Worm (Caenorhabditis elegans) whole organism, midembryonic: ENCODE data around the gene Y62E10A.20.

Source experiments
- T22C8.4 ChIP-seq: fragments of 200-800 bp; sonication (Bioruptor generic); IDR thresholded peaks from 2 replicates; pipeline ENCODE4 v1.3.6; 2022; ENCODE audit warnings: missing genetic modification characterization, missing compliant biosample characterization
- cog-1 ChIP-seq: sonication (generic microtip); optimal IDR thresholded peaks from 2 replicates; lab custom pipeline; 2016; ENCODE audit warnings: missing genetic modification characterization, missing compliant biosample characterization
- flt-1 ChIP-seq: fragments of 200-800 bp; sonication (Bioruptor generic); IDR thresholded peaks from 2 replicates; pipeline ENCODE4 v1.3.6; 2022; ENCODE audit warnings: missing genetic modification characterization, missing compliant biosample characterization
- klf-2 ChIP-seq: fragments of 200-800 bp; sonication (Bioruptor generic); conservative IDR thresholded peaks from 2 replicates; pipeline ENCODE4 v1.3.6; 2022; ENCODE audit warnings: missing genetic modification reagents, missing genetic modification characterization, missing compliant biosample characterization
- med-1 ChIP-seq: sonication (generic microtip); optimal IDR thresholded peaks from 2 replicates; lab custom pipeline; 2017; ENCODE audit warnings: missing genetic modification characterization, mild to moderate bottlenecking, missing compliant biosample characterization, antibody characterized with exemption, missing genetic modification reagents; ENCODE audit not compliant: insufficient read depth
- ref-1 ChIP-seq: fragments of 200-800 bp; sonication (Bioruptor generic); conservative IDR thresholded peaks from 2 replicates; pipeline ENCODE4 v1.3.6; 2022; ENCODE audit warnings: missing genetic modification reagents, missing genetic modification characterization, missing compliant biosample characterization
- tab-1 ChIP-seq: fragments of 200-800 bp; sonication (Bioruptor generic); IDR thresholded peaks from 2 replicates; pipeline ENCODE4 v1.3.6; 2022; ENCODE audit warnings: missing genetic modification characterization, missing compliant biosample characterization
- ztf-23 ChIP-seq: fragments of 200-800 bp; sonication (Bioruptor generic); IDR thresholded peaks from 2 replicates; pipeline ENCODE4 v1.3.6; 2022; ENCODE audit warnings: missing genetic modification reagents, missing genetic modification characterization, missing compliant biosample characterization
- ztf-29 ChIP-seq: fragments of 200-800 bp; sonication (Bioruptor generic); IDR thresholded peaks from 2 replicates; pipeline ENCODE4 v1.3.6; 2022; ENCODE audit warnings: missing genetic modification reagents, missing genetic modification characterization, missing compliant biosample characterization

Gene Y62E10A.20

DNA sequence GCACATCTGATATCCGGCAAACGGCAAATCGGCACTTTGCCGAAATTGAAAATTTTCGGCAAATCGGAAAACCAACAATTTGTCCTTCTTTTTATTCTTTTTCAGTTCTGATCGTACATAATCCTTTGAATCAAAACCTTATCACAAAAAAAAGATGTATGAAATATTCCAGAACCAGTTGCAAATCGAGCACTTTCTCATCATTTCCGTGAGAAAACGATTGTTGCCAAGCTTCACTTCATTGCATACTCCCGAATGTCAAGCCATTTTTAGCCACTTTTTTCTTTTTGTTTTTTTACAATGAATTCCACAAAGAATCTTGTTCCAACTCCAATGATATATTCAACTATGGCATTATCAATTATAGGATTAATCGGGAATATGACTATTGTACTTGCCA lies 21.0 kb downstream of the Y62E10A.20 start, which contains the start of gene srsx-25:
TSS of gene srsx-25 (plus strand) at position 301 of the 400 bp plus-strand sequence.
- TF ChIP-seq flt-1 (no peak), klf-2 (GFP tag; lab: Robert Waterston, UW) (no peak)

DNA sequence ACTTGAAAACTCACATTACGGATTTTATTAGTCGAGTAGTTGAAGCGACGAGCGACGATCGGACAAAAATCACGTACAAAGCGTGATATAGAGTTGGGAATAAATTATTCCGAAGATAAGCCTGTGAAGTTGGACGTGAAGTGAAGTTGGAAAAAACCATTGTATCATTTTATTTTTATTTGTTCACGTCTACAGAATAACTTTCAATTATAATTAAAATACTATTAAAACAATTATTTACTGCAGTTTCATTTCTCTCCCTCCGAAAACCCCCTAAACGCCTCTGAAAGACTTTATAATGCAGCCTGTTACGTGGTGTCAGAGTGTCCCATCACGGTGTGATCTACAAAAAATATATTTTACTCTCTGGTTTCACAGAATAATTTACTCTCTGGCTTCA lies 25.7 kb downstream of the Y62E10A.20 start, which contains the start of gene Y62E10A.3:
TSS of gene Y62E10A.3 (minus strand) at position 101 of the 400 bp plus-strand sequence.
- TF ChIP-seq flt-1 (no peak), klf-2 (GFP tag; lab: Robert Waterston, UW) (no peak), ztf-23 (GFP tag; lab: Robert Waterston, UW) (no peak), med-1 (GFP tag; lab: Kevin White, UChicago) (no peak), cog-1 (no peak), tab-1 (GFP tag; lab: Robert Waterston, UW) (no peak), ref-1 (no peak), ztf-29 (GFP tag; lab: Robert Waterston, UW) (no peak), T22C8.4 (GFP tag; lab: Robert Waterston, UW) (no peak)

DNA sequence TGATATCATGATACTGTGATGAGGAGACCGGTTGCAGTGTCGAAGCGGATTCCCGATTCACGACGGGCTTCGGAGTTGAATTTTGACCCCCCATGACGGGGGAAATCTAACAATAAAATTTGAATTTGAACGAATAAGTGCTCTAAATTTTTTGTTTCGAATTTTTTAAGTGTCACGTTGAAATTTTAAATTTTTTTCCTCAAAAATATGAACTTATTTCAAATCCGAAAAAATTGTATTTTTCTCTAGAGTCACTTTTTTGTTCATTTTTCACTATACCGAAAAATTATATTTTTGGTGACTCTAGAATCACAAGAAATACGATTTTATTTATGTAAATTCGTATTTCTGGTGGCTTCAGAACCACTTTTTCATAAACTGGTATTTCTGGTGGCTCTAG lies 27.4 kb downstream of the Y62E10A.20 start, which contains the start of gene W02A2.8:
TSS of gene W02A2.8 (minus strand) at position 101 of the 400 bp plus-strand sequence.
- TF ChIP-seq ref-1 (no peak), cog-1 (no peak), flt-1 (no peak), ztf-23 (GFP tag; lab: Robert Waterston, UW) (no peak), klf-2 (GFP tag; lab: Robert Waterston, UW) (no peak), ztf-29 (GFP tag; lab: Robert Waterston, UW) (no peak), T22C8.4 (GFP tag; lab: Robert Waterston, UW) (no peak), tab-1 (GFP tag; lab: Robert Waterston, UW) (no peak), med-1 (GFP tag; lab: Kevin White, UChicago) (no peak)

DNA sequence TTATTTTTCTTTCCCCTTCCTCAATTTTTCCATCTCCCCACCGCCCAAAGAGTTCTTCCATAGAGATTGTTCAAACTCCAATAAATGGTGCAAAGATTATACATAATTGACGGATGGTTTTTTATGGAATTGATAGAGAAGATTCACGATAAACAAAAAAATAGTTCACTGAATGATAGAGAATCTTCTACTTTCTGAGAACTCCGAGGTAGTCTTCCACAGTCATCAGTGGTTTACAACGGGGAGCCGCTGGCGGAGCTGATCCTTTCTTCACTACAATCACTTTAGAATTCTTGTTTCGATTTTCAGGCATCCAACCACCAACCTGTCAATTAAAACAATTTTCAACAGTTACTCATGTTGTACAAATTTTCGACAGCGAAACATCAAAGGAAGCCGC lies 29.9 kb downstream of the Y62E10A.20 start:
- no peak for TF ChIP-seq ref-1
- TF ChIP-seq ztf-29 (GFP tag; lab: Robert Waterston, UW) = no peak
- no peak for TF ChIP-seq tab-1 (GFP tag; lab: Robert Waterston, UW)
- TF ChIP-seq T22C8.4 (GFP tag; lab: Robert Waterston, UW) = no peak
- no peak for TF ChIP-seq med-1 (GFP tag; lab: Kevin White, UChicago)
- TF ChIP-seq ztf-23 (GFP tag; lab: Robert Waterston, UW) = no peak
- TF ChIP-seq cog-1 = no peak
- no peak for TF ChIP-seq flt-1
- no peak for TF ChIP-seq klf-2 (GFP tag; lab: Robert Waterston, UW)

DNA sequence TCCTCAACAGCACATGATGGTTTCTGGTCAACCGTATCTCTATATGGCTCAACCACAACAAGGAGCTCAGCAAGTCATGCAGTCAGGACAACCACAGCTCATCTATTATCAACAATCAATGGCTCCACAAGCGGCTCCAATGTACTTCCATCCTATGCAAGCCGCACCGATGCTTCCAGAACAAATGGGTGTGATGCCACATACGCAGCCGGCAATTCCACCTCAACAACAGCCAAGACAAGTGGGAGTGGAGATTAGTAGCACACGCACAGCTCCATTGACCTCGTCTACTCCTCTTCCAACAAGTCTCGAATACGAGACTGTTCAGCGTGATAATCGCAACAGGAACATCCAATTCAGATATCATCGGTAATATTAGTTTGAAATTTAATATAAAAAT lies 31.8 kb downstream of the Y62E10A.20 start:
- TF ChIP-seq ref-1 = no peak
- no peak for TF ChIP-seq cog-1
- no peak for TF ChIP-seq T22C8.4 (GFP tag; lab: Robert Waterston, UW)
- no peak for TF ChIP-seq klf-2 (GFP tag; lab: Robert Waterston, UW)
- TF ChIP-seq med-1 (GFP tag; lab: Kevin White, UChicago) = no peak
- no peak for TF ChIP-seq tab-1 (GFP tag; lab: Robert Waterston, UW)
- no peak for TF ChIP-seq ztf-23 (GFP tag; lab: Robert Waterston, UW)

DNA sequence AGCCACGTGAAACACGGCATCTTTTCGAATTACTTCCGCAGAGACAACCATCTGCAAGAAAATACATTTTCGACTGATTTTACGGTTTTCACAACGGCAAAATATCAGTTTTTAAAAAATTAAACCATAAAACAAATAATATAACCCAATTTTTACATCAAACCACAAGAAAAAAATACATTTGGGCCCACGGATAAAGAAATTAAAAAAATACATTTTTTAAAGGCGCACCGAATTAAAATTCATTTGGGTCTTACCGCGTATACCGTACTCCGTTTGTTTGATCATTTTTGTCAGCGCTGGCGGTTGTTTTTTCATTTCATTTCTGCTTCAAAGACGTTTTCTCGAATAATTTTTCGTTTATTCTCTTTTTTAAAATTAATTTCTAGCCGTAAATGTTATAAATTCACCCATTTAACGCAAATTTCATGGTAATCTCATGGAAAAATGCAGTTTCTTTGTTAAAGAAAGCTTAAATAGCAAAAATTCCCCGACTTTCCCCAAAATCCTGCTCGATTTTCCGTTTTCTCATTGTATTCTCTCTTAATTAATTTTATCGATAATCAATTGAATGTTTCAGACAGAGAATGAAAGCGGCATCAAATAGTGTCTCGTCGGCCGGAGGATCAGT lies 32.6 kb downstream of the Y62E10A.20 start, which contains the start of the genes rec-8 and mex-5:
TSS of gene rec-8 (minus strand) at position 51 of the 631 bp plus-strand sequence.
TSS of gene mex-5 (plus strand) at position 581 of the 631 bp plus-strand sequence.
- no peak for TF ChIP-seq ztf-29 (GFP tag; lab: Robert Waterston, UW)
- no peak for TF ChIP-seq med-1 (GFP tag; lab: Kevin White, UChicago)
- no peak for TF ChIP-seq flt-1
- TF ChIP-seq tab-1 (GFP tag; lab: Robert Waterston, UW) = no peak
- no peak for TF ChIP-seq ref-1
- no peak for TF ChIP-seq klf-2 (GFP tag; lab: Robert Waterston, UW)
- TF ChIP-seq cog-1 = no peak
- no peak for TF ChIP-seq ztf-23 (GFP tag; lab: Robert Waterston, UW)
- no peak for TF ChIP-seq T22C8.4 (GFP tag; lab: Robert Waterston, UW)

DNA sequence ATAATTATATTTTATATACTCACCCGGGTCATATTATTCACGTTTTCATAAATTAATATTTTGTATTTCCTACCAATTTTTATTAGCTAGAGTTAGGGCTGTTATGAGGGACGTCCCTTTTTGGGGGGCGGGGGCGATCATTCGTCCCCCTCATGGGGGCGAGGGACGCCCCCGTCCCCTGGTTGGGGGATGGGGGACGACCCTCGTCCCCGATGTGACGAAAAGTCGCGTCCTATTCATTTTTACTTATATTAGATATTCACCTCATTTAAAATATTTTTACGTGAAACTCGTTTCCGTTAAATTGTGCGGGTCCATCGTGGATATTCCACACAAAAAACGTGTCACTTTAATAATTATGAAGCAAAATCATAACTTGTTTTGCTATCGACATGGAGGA lies 37.3 kb downstream of the Y62E10A.20 start, which contains the start of gene W02A2.12:
TSS of gene W02A2.12 (minus strand) at position 240 of the 400 bp plus-strand sequence.
- no peak for TF ChIP-seq tab-1 (GFP tag; lab: Robert Waterston, UW)
- no peak for TF ChIP-seq cog-1
- no peak for TF ChIP-seq klf-2 (GFP tag; lab: Robert Waterston, UW)
- no peak for TF ChIP-seq T22C8.4 (GFP tag; lab: Robert Waterston, UW)
- TF ChIP-seq flt-1 = no peak
- TF ChIP-seq ref-1 = no peak
- TF ChIP-seq med-1 (GFP tag; lab: Kevin White, UChicago) = no peak
- no peak for TF ChIP-seq ztf-23 (GFP tag; lab: Robert Waterston, UW)
- TF ChIP-seq ztf-29 (GFP tag; lab: Robert Waterston, UW) = no peak

DNA sequence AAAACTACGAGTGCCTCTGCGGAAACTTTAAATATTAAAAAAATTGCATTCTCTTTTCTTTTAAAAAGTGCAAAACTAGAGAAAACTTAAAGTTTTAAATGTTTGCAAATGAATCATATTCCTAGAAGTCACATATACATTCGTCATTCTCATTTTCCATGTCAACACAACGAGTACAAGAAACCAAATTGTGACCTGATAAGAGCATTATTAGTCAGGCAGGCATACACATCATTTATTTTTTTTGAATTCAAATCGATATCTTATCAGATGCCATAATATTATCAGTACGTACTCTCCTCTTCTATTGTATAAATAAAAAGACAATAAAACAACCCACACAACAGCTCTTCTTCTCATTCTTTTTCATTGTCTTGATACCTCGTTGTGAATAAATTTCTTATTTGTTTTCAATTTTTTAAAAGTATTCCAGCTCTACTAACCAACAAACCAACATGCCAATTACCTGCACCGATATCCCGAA lies 38.6 kb downstream of the Y62E10A.20 start, which contains the start of gene W02A2.9:
TSS of gene W02A2.9 (plus strand) at position 434 of the 484 bp plus-strand sequence.
- TF ChIP-seq cog-1 = no peak
- no peak for TF ChIP-seq ztf-29 (GFP tag; lab: Robert Waterston, UW)
- no peak for TF ChIP-seq tab-1 (GFP tag; lab: Robert Waterston, UW)
- no peak for TF ChIP-seq T22C8.4 (GFP tag; lab: Robert Waterston, UW)
- TF ChIP-seq med-1 (GFP tag; lab: Kevin White, UChicago) = no peak
- no peak for TF ChIP-seq ztf-23 (GFP tag; lab: Robert Waterston, UW)
- no peak for TF ChIP-seq ref-1
- TF ChIP-seq flt-1 = no peak

DNA sequence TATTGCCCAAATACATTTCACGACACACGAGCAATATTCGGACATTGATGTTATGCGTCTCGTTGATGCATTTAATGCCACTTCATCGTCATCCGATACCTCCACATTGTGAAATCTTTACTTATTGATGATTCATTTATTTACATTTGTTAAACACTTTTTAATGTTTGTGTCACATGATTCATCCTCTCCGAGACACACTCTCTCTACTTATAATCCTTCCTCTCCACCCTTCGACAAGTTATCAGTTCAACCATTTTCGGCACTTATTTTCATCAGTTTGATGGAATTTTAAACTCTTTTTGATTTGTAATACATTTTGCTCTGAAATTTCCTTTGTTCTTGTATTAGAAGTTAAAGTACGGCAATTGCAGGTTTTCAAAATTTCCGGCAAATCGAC lies 39.8 kb downstream of the Y62E10A.20 start:
- TF ChIP-seq med-1 (GFP tag; lab: Kevin White, UChicago) = no peak
- TF ChIP-seq ztf-23 (GFP tag; lab: Robert Waterston, UW) = no peak
- TF ChIP-seq T22C8.4 (GFP tag; lab: Robert Waterston, UW) = no peak
- no peak for TF ChIP-seq ref-1
- TF ChIP-seq tab-1 (GFP tag; lab: Robert Waterston, UW) = no peak
